Worm (Caenorhabditis elegans) whole organism, midembryonic: ENCODE results near the gene F54F2.6.

Experiments
- T22C8.4 ChIP-seq: fragments of 200-800 bp; sonication (Bioruptor generic); IDR thresholded peaks from 2 replicates; pipeline ENCODE4 v1.3.6; 2022; ENCODE audit warnings: missing genetic modification characterization, missing compliant biosample characterization
- cog-1 ChIP-seq: sonication (generic microtip); optimal IDR thresholded peaks from 2 replicates; lab custom pipeline; 2016; ENCODE audit warnings: missing genetic modification characterization, missing compliant biosample characterization
- flt-1 ChIP-seq: fragments of 200-800 bp; sonication (Bioruptor generic); IDR thresholded peaks from 2 replicates; pipeline ENCODE4 v1.3.6; 2022; ENCODE audit warnings: missing genetic modification characterization, missing compliant biosample characterization
- med-1 ChIP-seq: sonication (generic microtip); optimal IDR thresholded peaks from 2 replicates; lab custom pipeline; 2017; ENCODE audit warnings: missing genetic modification characterization, mild to moderate bottlenecking, missing compliant biosample characterization, antibody characterized with exemption, missing genetic modification reagents; ENCODE audit not compliant: insufficient read depth
- ref-1 ChIP-seq: fragments of 200-800 bp; sonication (Bioruptor generic); conservative IDR thresholded peaks from 2 replicates; pipeline ENCODE4 v1.3.6; 2022; ENCODE audit warnings: missing genetic modification reagents, missing genetic modification characterization, missing compliant biosample characterization
- tab-1 ChIP-seq: fragments of 200-800 bp; sonication (Bioruptor generic); IDR thresholded peaks from 2 replicates; pipeline ENCODE4 v1.3.6; 2022; ENCODE audit warnings: missing genetic modification characterization, missing compliant biosample characterization
- ztf-23 ChIP-seq: fragments of 200-800 bp; sonication (Bioruptor generic); IDR thresholded peaks from 2 replicates; pipeline ENCODE4 v1.3.6; 2022; ENCODE audit warnings: missing genetic modification reagents, missing genetic modification characterization, missing compliant biosample characterization
- ztf-29 ChIP-seq: fragments of 200-800 bp; sonication (Bioruptor generic); IDR thresholded peaks from 2 replicates; pipeline ENCODE4 v1.3.6; 2022; ENCODE audit warnings: missing genetic modification reagents, missing genetic modification characterization, missing compliant biosample characterization

DNA sequence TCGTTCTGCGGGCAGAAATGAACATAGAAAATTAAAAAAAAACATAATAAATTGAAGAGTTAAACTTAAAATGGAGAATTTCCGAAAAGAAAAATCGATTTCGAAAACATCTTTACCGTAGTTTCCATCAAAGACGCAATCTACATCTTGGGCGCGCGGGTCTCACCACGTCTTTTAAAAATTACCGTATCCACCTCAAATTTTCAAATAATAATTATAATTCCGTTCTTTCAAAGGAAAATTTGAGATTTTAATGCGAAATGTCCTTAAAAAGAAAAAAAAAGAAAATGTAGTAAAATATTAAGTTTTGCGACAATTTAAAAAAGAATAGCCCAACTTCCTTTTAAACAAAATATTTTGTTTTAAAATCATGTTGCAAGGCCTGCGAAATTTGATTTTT is 37.4 kb downstream of the F54F2.6 start:
- TF ChIP-seq flt-1 (GFP tag; lab: Robert Waterston, UW), result no peak
- TF ChIP-seq med-1, result no peak
- TF ChIP-seq ztf-23 (GFP tag; lab: Robert Waterston, UW), result no peak
- no peak for TF ChIP-seq cog-1
- no peak for TF ChIP-seq tab-1
- no peak for TF ChIP-seq ztf-29
- TF ChIP-seq T22C8.4 (GFP tag; lab: Robert Waterston, UW), result no peak
- no peak for TF ChIP-seq ref-1 (GFP tag; lab: Robert Waterston, UW)
